Fruit fly (Drosophila melanogaster) whole organism, embryonic: ENCODE data around the gene Nasp.

Source experiments
- ATbp ChIP-seq: fragments of 200-800 bp; sonication (Bioruptor generic); optimal IDR thresholded peaks from 2 replicates; lab custom pipeline; 2017; ENCODE audit warnings: missing biosample characterization, mild to moderate bottlenecking, missing genetic modification characterization, missing genetic modification reagents
- Abd-B ChIP-seq: fragments of 200-800 bp; sonication (Bioruptor generic); optimal IDR thresholded peaks from 2 replicates; lab custom pipeline; 2018; ENCODE audit warnings: missing biosample characterization, mild to moderate bottlenecking, missing genetic modification characterization, moderate library complexity
- B-H2 ChIP-seq: fragments of 200-800 bp; sonication (Bioruptor generic); optimal IDR thresholded peaks from 2 replicates; lab custom pipeline; 2018; ENCODE audit warnings: missing biosample characterization, mild to moderate bottlenecking, missing genetic modification characterization
- BEAF-32 ChIP-seq: fragments of 200-800 bp; sonication (Bioruptor generic); optimal IDR thresholded peaks from 3 replicates; lab custom pipeline; 2017; ENCODE audit warnings: missing biosample characterization, missing genetic modification characterization, mild to moderate bottlenecking, moderate library complexity, missing genetic modification reagents
- CG12299 ChIP-seq: fragments of 200-800 bp; sonication (Bioruptor generic); optimal IDR thresholded peaks from 2 replicates; lab custom pipeline; 2018; ENCODE audit warnings: missing biosample characterization, mild to moderate bottlenecking, missing genetic modification characterization
- CG14667 ChIP-seq: fragments of 200-800 bp; sonication (Bioruptor generic); IDR thresholded peaks from 2 replicates; pipeline ENCODE4 v1.3.6; 2022; ENCODE audit warnings: missing biosample characterization, missing genetic modification characterization
- CG15011 ChIP-seq: fragments of 200-800 bp; sonication (Bioruptor generic); optimal IDR thresholded peaks from 3 replicates; lab custom pipeline; 2018; ENCODE audit warnings: missing biosample characterization, mild to moderate bottlenecking, missing genetic modification characterization
- CG17361 ChIP-seq: fragments of 200-800 bp; sonication (Bioruptor generic); IDR thresholded peaks from 3 replicates; pipeline ENCODE4 v1.3.6; 2022; ENCODE audit warnings: missing biosample characterization, missing genetic modification characterization
- CG18476 ChIP-seq: fragments of 200-800 bp; sonication (Bioruptor generic); optimal IDR thresholded peaks from 2 replicates; lab custom pipeline; 2016; ENCODE audit warnings: missing biosample characterization, mild to moderate bottlenecking, missing genetic modification characterization
- CG2199 ChIP-seq: fragments of 200-800 bp; sonication (Bioruptor generic); IDR thresholded peaks from 3 replicates; pipeline ENCODE4 v1.3.6; 2022; ENCODE audit warnings: missing biosample characterization, missing genetic modification characterization
- CG2875 ChIP-seq: fragments of 200-800 bp; sonication (Bioruptor generic); optimal IDR thresholded peaks from 2 replicates; lab custom pipeline; 2017; ENCODE audit warnings: missing biosample characterization, mild to moderate bottlenecking, missing genetic modification characterization, missing genetic modification reagents
- CG32772 ChIP-seq: fragments of 200-800 bp; sonication (Bioruptor generic); IDR thresholded peaks from 2 replicates; pipeline ENCODE4 v1.3.6; 2022; ENCODE audit warnings: missing biosample characterization, missing genetic modification characterization
- CG9727 ChIP-seq: fragments of 200-800 bp; sonication (Bioruptor generic); optimal IDR thresholded peaks from 3 replicates; lab custom pipeline; 2017; ENCODE audit warnings: missing biosample characterization, mild to moderate bottlenecking, missing genetic modification characterization
- CG9797 ChIP-seq: fragments of 200-800 bp; sonication (Bioruptor generic); optimal IDR thresholded peaks from 3 replicates; lab custom pipeline; 2018; ENCODE audit warnings: missing biosample characterization, mild to moderate bottlenecking, missing genetic modification characterization
- Chrac-16 ChIP-seq: fragments of 200-800 bp; sonication (Bioruptor generic); optimal IDR thresholded peaks from 3 replicates; lab custom pipeline; 2016; ENCODE audit warnings: missing biosample characterization, missing genetic modification characterization
- Dbx ChIP-seq: fragments of 200-800 bp; sonication (Bioruptor generic); IDR thresholded peaks from 3 replicates; pipeline ENCODE4 v1.3.6; 2022; ENCODE audit warnings: missing biosample characterization, missing genetic modification characterization
- Deaf1 ChIP-seq: fragments of 200-800 bp; optimal IDR thresholded peaks from 3 replicates; lab custom pipeline; 2019; ENCODE audit warnings: missing biosample characterization, mild to moderate bottlenecking, missing genetic modification characterization, moderate library complexity
- Doc3 ChIP-seq: fragments of 200-800 bp; sonication (Bioruptor generic); IDR thresholded peaks from 3 replicates; pipeline ENCODE4 v1.3.6; 2022; ENCODE audit warnings: missing biosample characterization, missing genetic modification characterization; ENCODE audit not compliant: partially characterized antibody
- Ets65A ChIP-seq: fragments of 200-800 bp; sonication (Bioruptor generic); peaks from one replicate; lab custom pipeline; 2016; ENCODE audit warnings: missing biosample characterization, missing genetic modification characterization
- Gug ChIP-seq: fragments of 200-800 bp; sonication (Bioruptor generic); IDR thresholded peaks from 4 replicates; pipeline ENCODE4 v1.3.6; 2022; ENCODE audit warnings: missing biosample characterization, missing genetic modification characterization
- HLH54F ChIP-seq: fragments of 200-800 bp; sonication (Bioruptor generic); optimal IDR thresholded peaks from 3 replicates; lab custom pipeline; 2016; ENCODE audit warnings: missing biosample characterization, missing genetic modification characterization
- Med ChIP-seq: fragments of 200-800 bp; sonication (Bioruptor generic); peaks from one replicate; lab custom pipeline; 2016; ENCODE audit warnings: missing biosample characterization, missing genetic modification characterization, mild to moderate bottlenecking, inconsistent platforms, moderate library complexity
- NfI ChIP-seq: fragments of 200-800 bp; sonication (Bioruptor generic); optimal IDR thresholded peaks from 3 replicates; lab custom pipeline; 2018; ENCODE audit warnings: missing biosample characterization, mild to moderate bottlenecking, missing genetic modification characterization, moderate library complexity
- Ravus ChIP-seq: fragments of 200-800 bp; sonication (Bioruptor generic); IDR thresholded peaks from 2 replicates; pipeline ENCODE4 v1.3.6; 2022; ENCODE audit warnings: missing biosample characterization, missing genetic modification characterization
- Rfx ChIP-seq: fragments of 200-800 bp; sonication (Bioruptor generic); IDR thresholded peaks from 2 replicates; pipeline ENCODE4 v1.3.6; 2022; ENCODE audit warnings: missing biosample characterization, missing genetic modification characterization
- Scr ChIP-seq: fragments of 200-800 bp; sonication (Bioruptor generic); IDR thresholded peaks from 2 replicates; pipeline ENCODE4 v1.3.6; 2022; ENCODE audit warnings: missing biosample characterization, missing genetic modification characterization; ENCODE audit not compliant: partially characterized antibody
- Sox102F ChIP-seq: fragments of 200-800 bp; sonication (Bioruptor generic); optimal IDR thresholded peaks from 2 replicates; lab custom pipeline; 2018; ENCODE audit warnings: missing biosample characterization, mild to moderate bottlenecking, missing genetic modification characterization, moderate library complexity
- Trl ChIP-seq, 3 experiments: fragments of >200 bp in 2 of 3; fragments of 200-800 bp in 1 of 3; sonication (Bioruptor generic) in 1 of 3; optimal IDR thresholded peaks; 2 replicates in 1 of 3; 3 replicates in 2 of 3; lab custom pipeline; 2016 to 2017; ENCODE audit warnings: missing biosample characterization in 1 of 3, missing genetic modification characterization in 1 of 3
- Xrp1 ChIP-seq: fragments of 200-800 bp; sonication (Bioruptor generic); IDR thresholded peaks from 2 replicates; pipeline ENCODE4 v1.3.6; 2022; ENCODE audit warnings: missing biosample characterization, missing genetic modification characterization
- bbx ChIP-seq: fragments of 200-800 bp; sonication (Bioruptor generic); IDR thresholded peaks from 2 replicates; pipeline ENCODE4 v1.3.6; 2022; ENCODE audit warnings: missing biosample characterization, missing genetic modification characterization; ENCODE audit not compliant: partially characterized antibody
- bsh ChIP-seq, 2 experiments: fragments of 200-800 bp; sonication (Bioruptor generic); optimal IDR thresholded peaks; 2 replicates each; lab custom pipeline; 2017 to 2018; ENCODE audit warnings: mild to moderate bottlenecking in 2 of 2, missing biosample characterization in 2 of 2, missing genetic modification characterization in 2 of 2, moderate library complexity in 1 of 2
- btn ChIP-seq: fragments of 200-800 bp; sonication (Bioruptor generic); optimal IDR thresholded peaks from 2 replicates; lab custom pipeline; 2016; ENCODE audit warnings: missing biosample characterization, missing genetic modification characterization
- esg ChIP-seq: fragments of 200-800 bp; sonication (Bioruptor generic); conservative IDR thresholded peaks from 2 replicates; pipeline ENCODE4 v1.3.6; 2022; ENCODE audit warnings: missing biosample characterization, missing genetic modification characterization
- fd3F ChIP-seq: fragments of 200-800 bp; sonication (Bioruptor generic); optimal IDR thresholded peaks from 2 replicates; lab custom pipeline; 2018; ENCODE audit warnings: missing biosample characterization, mild to moderate bottlenecking, missing genetic modification characterization, moderate library complexity
- gcm2 ChIP-seq: fragments of 200-800 bp; sonication (Bioruptor generic); optimal IDR thresholded peaks from 2 replicates; lab custom pipeline; 2016; ENCODE audit warnings: missing biosample characterization, missing genetic modification characterization
- hkb ChIP-seq, 2 experiments: fragments of 200-800 bp in 1 of 2; fragments of >200 bp in 1 of 2; sonication (Bioruptor generic) in 1 of 2; IDR thresholded peaks in 1 of 2; optimal IDR thresholded peaks in 1 of 2; 2 replicates each; pipeline versions ENCODE4 v1.3.6 to Lab custom; 2017 to 2022; ENCODE audit warnings: missing biosample characterization in 1 of 2, missing genetic modification characterization in 1 of 2
- jumu ChIP-seq: fragments of 200-800 bp; sonication (Bioruptor generic); optimal IDR thresholded peaks from 3 replicates; lab custom pipeline; 2016; ENCODE audit warnings: missing biosample characterization, missing genetic modification characterization
- ken ChIP-seq: fragments of 200-800 bp; sonication (Bioruptor generic); IDR thresholded peaks from 3 replicates; pipeline ENCODE4 v1.3.6; 2022; ENCODE audit warnings: missing biosample characterization, missing genetic modification characterization
- lab ChIP-seq: fragments of 200-800 bp; sonication (Bioruptor generic); optimal IDR thresholded peaks from 3 replicates; lab custom pipeline; 2017; ENCODE audit warnings: missing biosample characterization, missing genetic modification characterization, mild to moderate bottlenecking, moderate library complexity, missing genetic modification reagents
- otp ChIP-seq: fragments of 200-800 bp; sonication (Bioruptor generic); IDR thresholded peaks from 3 replicates; pipeline ENCODE4, ENCODE4 v1.3.6; 2022; ENCODE audit warnings: missing biosample characterization, missing genetic modification characterization
- prd ChIP-seq, 3 experiments: fragments of >200 bp in 2 of 3; fragments of 200-800 bp in 1 of 3; sonication (Bioruptor generic) in 1 of 3; optimal IDR thresholded peaks in 2 of 3; IDR thresholded peaks in 1 of 3; 2 replicates in 2 of 3; 3 replicates in 1 of 3; pipeline versions ENCODE4 v1.3.6 to Lab custom; 2017 to 2022; ENCODE audit warnings: missing biosample characterization in 1 of 3, missing genetic modification characterization in 1 of 3
- pros ChIP-seq: fragments of 200-800 bp; sonication (Bioruptor generic); optimal IDR thresholded peaks from 3 replicates; lab custom pipeline; 2019; ENCODE audit warnings: missing biosample characterization, mild to moderate bottlenecking, missing genetic modification characterization, moderate library complexity
- ranshi ChIP-seq: fragments of 200-800 bp; sonication (Bioruptor generic); IDR thresholded peaks from 2 replicates; pipeline ENCODE4 v1.3.6; 2022; ENCODE audit warnings: missing biosample characterization, missing genetic modification characterization
- schlank ChIP-seq: fragments of 200-800 bp; sonication (Bioruptor generic); optimal IDR thresholded peaks from 2 replicates; lab custom pipeline; 2018; ENCODE audit warnings: missing biosample characterization, mild to moderate bottlenecking, missing genetic modification characterization
- sens-2 ChIP-seq: fragments of 200-800 bp; sonication (Bioruptor generic); IDR thresholded peaks from 2 replicates; pipeline ENCODE4 v1.3.6; 2022; ENCODE audit warnings: missing biosample characterization, missing genetic modification characterization
- tin ChIP-seq: fragments of 200-800 bp; sonication (Bioruptor generic); optimal IDR thresholded peaks from 3 replicates; lab custom pipeline; 2016; ENCODE audit warnings: missing biosample characterization, missing genetic modification characterization
- tx ChIP-seq: fragments of 200-800 bp; sonication (Bioruptor generic); optimal IDR thresholded peaks from 2 replicates; lab custom pipeline; 2016; ENCODE audit warnings: missing biosample characterization, missing genetic modification characterization
- vvl ChIP-seq: fragments of 200-800 bp; sonication (Bioruptor generic); IDR thresholded peaks from 2 replicates; pipeline ENCODE4 v1.3.6; 2022; ENCODE audit warnings: missing biosample characterization, missing genetic modification characterization
- yki ChIP-seq: fragments of >200 bp; optimal IDR thresholded peaks from 3 replicates; lab custom pipeline; 2018

Nasp gene

DNA sequence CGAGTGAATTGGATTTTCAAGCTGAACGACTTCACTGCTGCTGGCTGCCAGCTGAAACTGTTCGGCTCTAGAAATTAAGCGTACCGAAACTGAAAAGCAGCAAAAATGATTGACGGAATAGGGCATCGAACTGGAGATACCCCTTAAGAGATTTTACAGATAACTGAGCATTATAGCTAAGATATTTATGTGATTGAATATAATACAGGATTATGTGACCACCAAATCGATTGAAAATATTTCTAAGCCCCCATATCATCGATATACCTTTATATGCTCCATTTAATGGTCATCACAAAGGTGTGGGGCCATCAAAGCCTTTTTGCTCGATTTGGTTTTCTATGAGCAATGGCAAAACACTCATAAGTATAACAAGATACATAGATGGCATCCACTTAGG, 37.2 kb downstream of the Nasp start (continued):
- no peak for TF ChIP-seq CG2199
- TF ChIP-seq Sox102F (GFP tag; lab: Kevin White, UChicago) = peak; percentile 65
- TF ChIP-seq CG17361 (GFP tag; lab: Robert Waterston, UW) = no peak
- peak; percentile 38 for TF ChIP-seq CG9727 (GFP tag; lab: Kevin White, UChicago)
- TF ChIP-seq CG18476 = peak; percentile 3
- TF ChIP-seq tx = peak; percentile 41
- TF ChIP-seq NfI (GFP tag; lab: Kevin White, UChicago) = peak; percentile 22
- peak; percentile 85 for TF ChIP-seq Ets65A (GFP tag; lab: Kevin White, UChicago)
- TF ChIP-seq CG12299 (tag; lab: Kevin White, UChicago) = no peak
- TF ChIP-seq schlank (tag; lab: Kevin White, UChicago) = no peak
- peak; percentile 27; the same call in 1 of the 3 replicates for TF ChIP-seq ken (GFP tag; lab: Robert Waterston, UW)
- TF ChIP-seq CG14667 = peak; percentile 28; the same call in 1 of the 2 replicates
- 0 out of 4 replicates have a peak, but pooled peaks have one; percentile 2 for TF ChIP-seq Gug
- TF ChIP-seq Rfx (GFP tag; lab: Robert Waterston, UW) = peak; percentile 84
- TF ChIP-seq Xrp1 (GFP tag; lab: Robert Waterston, UW) = peak; percentile 66
- TF ChIP-seq prd (optimal IDR thresholded peaks at IDR 0.05; lab: Kevin White, UChicago) = no peak
- TF ChIP-seq prd (GFP tag; IDR thresholded peaks at IDR 0.05; lab: Robert Waterston, UW) = peak; percentile 63
- no peak for TF ChIP-seq sens-2 (GFP tag; lab: Robert Waterston, UW)
- TF ChIP-seq Chrac-16 (GFP tag; lab: Kevin White, UChicago) = peak; percentile 28
- no peak for TF ChIP-seq B-H2 (GFP tag; lab: Kevin White, UChicago)
- TF ChIP-seq Doc3 = no peak
- TF ChIP-seq Scr (GFP tag; lab: Robert Waterston, UW) = no peak
- peak; percentile 37; the same call in 1 of the 2 replicates for TF ChIP-seq CG32772 (GFP tag; lab: Robert Waterston, UW)
- TF ChIP-seq Deaf1 (tag; lab: Kevin White, UChicago) = no peak
- TF ChIP-seq HLH54F = peak; percentile 49
- peak; percentile 23 for TF ChIP-seq btn (GFP tag; lab: Kevin White, UChicago)
- no peak for TF ChIP-seq Trl (optimal IDR thresholded peaks at IDR 0.05; lab: Kevin White, UChicago)
- peak; percentile 24 for TF ChIP-seq Trl (GFP tag; optimal IDR thresholded peaks at IDR 0.05; lab: Kevin White, UChicago)
- TF ChIP-seq BEAF-32 = no peak
- TF ChIP-seq ATbp (GFP tag; lab: Kevin White, UChicago) = peak; percentile 12
- peak; percentile 45; the same call in 1 of the 2 replicates for TF ChIP-seq ranshi (GFP tag; lab: Robert Waterston, UW)
- peak; percentile 30 for TF ChIP-seq tin (GFP tag; lab: Kevin White, UChicago)
- TF ChIP-seq Abd-B (GFP tag; lab: Kevin White, UChicago) = no peak
- no peak for TF ChIP-seq pros (GFP tag; lab: Kevin White, UChicago)
- no peak for TF ChIP-seq hkb (optimal IDR thresholded peaks at IDR 0.05; lab: Kevin White, UChicago)
- peak; percentile 48; the same call in 1 of the 2 replicates for TF ChIP-seq hkb (GFP tag; IDR thresholded peaks at IDR 0.05; lab: Robert Waterston, UW)
- no peak for TF ChIP-seq bsh (GFP tag; optimal IDR thresholded peaks at IDR 0.05; lab: Kevin White, UChicago)
- peak; percentile 25 for TF ChIP-seq jumu (GFP tag; lab: Kevin White, UChicago)
- no peak for TF ChIP-seq Med (GFP tag; lab: Kevin White, UChicago)
- TF ChIP-seq CG15011 = no peak
- peak; percentile 58 for TF ChIP-seq esg (GFP tag; lab: Robert Waterston, UW)
- TF ChIP-seq Dbx (GFP tag; lab: Robert Waterston, UW) = peak; percentile 51; the same call in 2 of the 3 replicates
- no peak for TF ChIP-seq gcm2
- no peak for TF ChIP-seq yki (lab: Kevin White, UChicago)
- TF ChIP-seq fd3F = no peak
- peak; percentile 36; the same call in 1 of the 3 replicates for TF ChIP-seq otp (GFP tag; lab: Robert Waterston, UW)
- TF ChIP-seq CG2875 = no peak
- TF ChIP-seq CG9797 (GFP tag; lab: Kevin White, UChicago) = no peak
- TF ChIP-seq bbx (GFP tag; lab: Robert Waterston, UW) = no peak
- TF ChIP-seq Ravus (GFP tag; lab: Robert Waterston, UW) = 0 out of 2 replicates have a peak, but pooled peaks have one; percentile 2
- no peak for TF ChIP-seq lab (GFP tag; lab: Kevin White, UChicago)
- TF ChIP-seq vvl = peak; percentile 80
